Worm (Caenorhabditis elegans) whole organism, mixed stage, embryonic: ENCODE measurements around the gene C55B6.4.
A peak's percentile ranks its signal among the peaks of the same experiment; 100 is the strongest.

Experiments
- bed-3 ChIP-seq: fragments of 200-800 bp; sonication (Bioruptor generic); optimal IDR thresholded peaks from 3 replicates; lab custom pipeline; 2018; ENCODE audit warnings: mild to moderate bottlenecking, missing genetic modification characterization, moderate library complexity, missing compliant biosample characterization
- ceh-39 ChIP-seq: fragments of 150-350 bp; optimal IDR thresholded peaks from 2 replicates; lab custom pipeline; 2014; ENCODE audit warnings: missing biosample characterization, missing genetic modification characterization
- ceh-43 ChIP-seq: fragments of 200-800 bp; sonication (Bioruptor generic); optimal IDR thresholded peaks from 2 replicates; lab custom pipeline; 2018; ENCODE audit warnings: mild to moderate bottlenecking, missing genetic modification characterization, moderate library complexity, missing compliant biosample characterization
- ceh-83 ChIP-seq: fragments of 200-800 bp; sonication (Bioruptor generic); optimal IDR thresholded peaks from 2 replicates; lab custom pipeline; 2018; ENCODE audit warnings: mild to moderate bottlenecking, missing genetic modification characterization, missing compliant biosample characterization
- ces-1 ChIP-seq: fragments of 150-350 bp; optimal IDR thresholded peaks from 2 replicates; lab custom pipeline; 2014; ENCODE audit warnings: missing biosample characterization, missing genetic modification reagents, missing genetic modification characterization
- cnd-1 ChIP-seq: fragments of 200-800 bp; sonication (Bioruptor generic); optimal IDR thresholded peaks from 2 replicates; lab custom pipeline; 2018; ENCODE audit warnings: mild to moderate bottlenecking, missing genetic modification characterization, missing compliant biosample characterization
- drap-1 ChIP-seq: fragments of 200-800 bp; sonication (Bioruptor generic); optimal IDR thresholded peaks from 3 replicates; lab custom pipeline; 2018; ENCODE audit warnings: mild to moderate bottlenecking, missing genetic modification characterization, missing compliant biosample characterization
- elt-1 ChIP-seq: sonication (generic microtip); optimal IDR thresholded peaks from 2 replicates; lab custom pipeline; 2017; ENCODE audit warnings: missing genetic modification characterization, mild to moderate bottlenecking, missing compliant biosample characterization, antibody characterized with exemption, moderate library complexity, borderline replicate concordance; ENCODE audit not compliant: insufficient read depth
- elt-3 ChIP-seq: fragments of 150-350 bp; optimal IDR thresholded peaks from 2 replicates; lab custom pipeline; 2014; ENCODE audit warnings: missing biosample characterization, missing genetic modification characterization
- flh-1 ChIP-seq: fragments of 200-800 bp; sonication (Bioruptor generic); optimal IDR thresholded peaks from 2 replicates; lab custom pipeline; 2018; ENCODE audit warnings: mild to moderate bottlenecking, missing genetic modification characterization, moderate library complexity, missing compliant biosample characterization
- hlh-1 ChIP-seq: fragments of 150-350 bp; optimal IDR thresholded peaks from 2 replicates; lab custom pipeline; 2014; ENCODE audit warnings: missing biosample characterization, missing genetic modification reagents, missing genetic modification characterization
- lin-13 ChIP-seq: fragments of 150-350 bp; optimal IDR thresholded peaks from 2 replicates; lab custom pipeline; 2014; ENCODE audit warnings: missing biosample characterization, missing genetic modification characterization
- lin-32 ChIP-seq: fragments of 200-800 bp; sonication (Bioruptor generic); optimal IDR thresholded peaks from 2 replicates; lab custom pipeline; 2018; ENCODE audit warnings: mild to moderate bottlenecking, missing genetic modification characterization, missing compliant biosample characterization
- lsy-2 ChIP-seq: fragments of 150-350 bp; optimal IDR thresholded peaks from 2 replicates; lab custom pipeline; 2014; ENCODE audit warnings: missing biosample characterization, missing genetic modification characterization
- mab-5 ChIP-seq: fragments of 150-350 bp; optimal IDR thresholded peaks from 2 replicates; lab custom pipeline; 2014; ENCODE audit warnings: missing biosample characterization, missing genetic modification characterization
- mep-1 ChIP-seq: fragments of 150-350 bp; optimal IDR thresholded peaks from 2 replicates; lab custom pipeline; 2017; ENCODE audit warnings: missing biosample characterization, missing genetic modification reagents, missing genetic modification characterization, inconsistent platforms
- mls-2 ChIP-seq: sonication (generic microtip); optimal IDR thresholded peaks from 2 replicates; lab custom pipeline; 2016; ENCODE audit warnings: mild to moderate bottlenecking, missing genetic modification characterization, moderate library complexity, missing compliant biosample characterization
- nhr-12 ChIP-seq: fragments of 150-350 bp; optimal IDR thresholded peaks from 2 replicates; lab custom pipeline; 2014; ENCODE audit warnings: missing biosample characterization, missing genetic modification characterization
- nhr-2 ChIP-seq: fragments of 150-350 bp; optimal IDR thresholded peaks from 2 replicates; lab custom pipeline; 2014; ENCODE audit warnings: missing biosample characterization, missing genetic modification characterization
- nhr-28 ChIP-seq: fragments of 150-350 bp; optimal IDR thresholded peaks from 2 replicates; lab custom pipeline; 2014; ENCODE audit warnings: missing biosample characterization, missing genetic modification characterization
- nhr-76 ChIP-seq: sonication (generic microtip); optimal IDR thresholded peaks from 2 replicates; lab custom pipeline; 2017; ENCODE audit warnings: missing biosample characterization, missing genetic modification characterization
- sem-2 ChIP-seq: fragments of 200-800 bp; sonication (Bioruptor generic); optimal IDR thresholded peaks from 2 replicates; lab custom pipeline; 2018; ENCODE audit warnings: mild to moderate bottlenecking, missing genetic modification characterization, missing compliant biosample characterization
- tbx-8 ChIP-seq: fragments of 200-800 bp; sonication (Bioruptor generic); optimal IDR thresholded peaks from 2 replicates; lab custom pipeline; 2018; ENCODE audit warnings: mild to moderate bottlenecking, missing genetic modification characterization, moderate library complexity, missing compliant biosample characterization
- unc-120 ChIP-seq: sonication (generic microtip); optimal IDR thresholded peaks from 2 replicates; lab custom pipeline; 2017; ENCODE audit warnings: missing genetic modification characterization, missing compliant biosample characterization; ENCODE audit not compliant: poor library complexity, severe bottlenecking
- unc-39 ChIP-seq: fragments of 150-350 bp; optimal IDR thresholded peaks from 2 replicates; lab custom pipeline; 2014; ENCODE audit warnings: missing biosample characterization, missing genetic modification characterization
- unc-62 ChIP-seq: fragments of 150-350 bp; optimal IDR thresholded peaks from 2 replicates; lab custom pipeline; 2014; ENCODE audit warnings: missing biosample characterization, missing genetic modification reagents, missing genetic modification characterization
- zip-8 ChIP-seq: fragments of 150-350 bp; optimal IDR thresholded peaks from 2 replicates; lab custom pipeline; 2014; ENCODE audit warnings: missing biosample characterization, missing genetic modification characterization
- ztf-11 ChIP-seq: fragments of 150-350 bp; optimal IDR thresholded peaks from 2 replicates; lab custom pipeline; 2014; ENCODE audit warnings: missing biosample characterization, missing genetic modification characterization

Gene C55B6.4

ce11 chrX:7162764-7163163, 24.7 kb downstream of the C55B6.4 start:
- TF ChIP-seq unc-62 (GFP tag; lab: Kevin White, UChicago), result peak; percentile 40
- no peak for TF ChIP-seq flh-1 (GFP tag; lab: Kevin White, UChicago)
- peak; percentile 82 for TF ChIP-seq lin-32
- TF ChIP-seq hlh-1, result peak; percentile 99

DNA sequence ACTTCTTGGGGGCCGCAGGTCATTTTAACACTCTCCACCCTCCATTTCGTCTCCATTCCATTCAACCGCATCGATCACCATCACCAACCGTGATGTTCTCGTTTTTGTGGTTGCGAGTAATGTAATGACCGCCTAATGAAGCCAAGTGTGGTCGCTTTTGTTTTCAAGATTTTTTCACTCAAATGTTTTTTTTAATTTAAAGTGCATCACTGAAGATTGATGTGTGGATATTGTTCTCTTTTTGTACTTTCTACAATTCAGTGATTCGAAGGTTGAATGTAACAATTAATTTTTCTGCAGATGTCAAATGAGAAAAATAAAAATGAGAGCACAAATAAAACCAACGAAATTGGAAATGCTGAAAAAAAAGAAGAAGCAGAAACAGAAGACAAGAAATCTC, 28.8 kb downstream of the C55B6.4 start, which contains the start of gene pgp-10:
Gene pgp-10, plus strand, starts transcription at position 301 of the 400 bp plus-strand sequence.
- TF ChIP-seq nhr-28, result no peak
- no peak for TF ChIP-seq ztf-11 (tag; lab: Kevin White, UChicago)
- no peak for TF ChIP-seq elt-1
- no peak for TF ChIP-seq tbx-8 (GFP tag; lab: Kevin White, UChicago)
- no peak for TF ChIP-seq bed-3 (GFP tag; lab: Kevin White, UChicago)
- TF ChIP-seq unc-62 (GFP tag; lab: Kevin White, UChicago), result no peak
- no peak for TF ChIP-seq nhr-76
- TF ChIP-seq mls-2, result no peak
- no peak for TF ChIP-seq nhr-2 (tag; lab: Kevin White, UChicago)
- no peak for TF ChIP-seq ceh-83
- TF ChIP-seq nhr-12 (tag; lab: Kevin White, UChicago), result no peak
- TF ChIP-seq mep-1 (tag; lab: Kevin White, UChicago), result no peak
- no peak for TF ChIP-seq lin-32
- no peak for TF ChIP-seq flh-1 (GFP tag; lab: Kevin White, UChicago)
- no peak for TF ChIP-seq ceh-43 (GFP tag; lab: Kevin White, UChicago)
- no peak for TF ChIP-seq cnd-1 (tag; lab: Kevin White, UChicago)

ce11 chrX:7157483-7157882, 30.0 kb downstream of the C55B6.4 start:
- TF ChIP-seq lin-13 (tag; lab: Kevin White, UChicago), result no peak
- no peak for TF ChIP-seq unc-39
- TF ChIP-seq mab-5 (tag; lab: Kevin White, UChicago), result no peak
- no peak for TF ChIP-seq ceh-39 (tag; lab: Kevin White, UChicago)

DNA sequence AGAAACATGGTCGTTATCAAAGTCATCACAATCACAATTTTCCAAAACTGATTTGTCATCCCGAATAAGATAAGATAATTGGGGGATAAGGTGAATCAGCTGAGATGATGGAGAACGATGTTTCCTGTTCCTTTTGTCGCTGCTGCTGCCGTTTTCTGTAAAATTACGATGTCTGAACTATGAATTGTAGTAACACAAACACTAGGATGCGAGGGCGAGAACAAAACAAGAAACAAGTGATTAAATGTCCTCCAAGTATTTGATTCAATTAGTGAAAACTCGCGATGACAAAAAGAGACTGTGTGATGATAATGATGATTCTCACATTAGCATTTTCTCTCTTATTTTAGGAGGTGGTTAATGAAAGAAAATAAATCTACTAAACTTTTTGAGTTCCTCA, 31.6 kb downstream of the C55B6.4 start, which contains the start of gene C54D1.7:
Gene C54D1.7, minus strand, starts transcription at position 157 of the 400 bp plus-strand sequence.
- TF ChIP-seq lin-32 (no peak), elt-3 (tag; lab: Kevin White, UChicago) (peak; percentile 23), elt-1 (no peak)

ce11 chrX:7153460-7153859, 34.0 kb downstream of the C55B6.4 start:
- TF ChIP-seq ces-1 (GFP tag; lab: Kevin White, UChicago), result no peak
- TF ChIP-seq hlh-1, result peak; percentile 47

DNA sequence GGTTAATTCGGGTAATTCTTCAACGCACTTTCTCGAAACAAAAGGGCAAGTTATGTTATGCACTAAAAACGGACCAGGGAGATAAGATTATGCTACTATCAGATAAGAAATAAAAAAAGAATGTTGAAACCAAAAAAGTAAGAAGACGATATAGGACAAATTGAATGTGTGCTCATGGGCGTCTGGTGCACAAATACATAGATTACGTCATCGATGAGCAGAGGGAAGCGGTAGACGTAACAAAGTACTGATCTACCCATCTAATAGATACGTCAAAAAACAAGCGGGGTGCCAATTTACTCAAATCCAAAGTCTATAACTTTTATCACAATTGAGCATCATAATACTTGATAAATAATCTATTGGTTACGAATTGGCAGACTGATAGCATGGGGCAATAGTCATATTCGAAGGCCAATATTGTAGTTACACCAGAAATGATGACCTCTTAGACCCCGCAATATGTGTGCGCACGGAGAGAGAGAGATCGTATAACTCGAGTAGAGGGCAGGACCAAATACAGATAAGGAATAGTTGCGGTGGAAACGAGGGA, 35.5 kb downstream of the C55B6.4 start:
- TF ChIP-seq drap-1 (GFP tag; lab: Kevin White, UChicago) (no peak), lin-13 (tag; lab: Kevin White, UChicago) (no peak), unc-120 (tag; lab: Kevin White, UChicago) (no peak), lsy-2 (tag; lab: Kevin White, UChicago) (no peak), mab-5 (tag; lab: Kevin White, UChicago) (no peak), lin-32 (no peak), zip-8 (tag; lab: Kevin White, UChicago) (peak; percentile 87), elt-1 (peak; percentile 24), flh-1 (GFP tag; lab: Kevin White, UChicago) (no peak), sem-2 (GFP tag; lab: Kevin White, UChicago) (no peak), nhr-2 (tag; lab: Kevin White, UChicago) (peak; percentile 68)
